Worm (Caenorhabditis elegans) whole organism, L2 larva: ENCODE results near the gene Y38F1A.4.

ENCODE experiments used
- mdl-1 ChIP-seq, 2 experiments: fragments of 150-350 bp in 1 of 2; sonication (generic microtip) in 1 of 2; optimal IDR thresholded peaks; 2 replicates each; lab custom pipeline; 2017; ENCODE audit warnings: missing biosample characterization in 2 of 2, missing genetic modification characterization in 2 of 2
- nhr-23 ChIP-seq: fragments of 150-350 bp; optimal IDR thresholded peaks from 2 replicates; lab custom pipeline; 2014; ENCODE audit warnings: missing biosample characterization, missing genetic modification reagents, missing genetic modification characterization
- skn-1 ChIP-seq: sonication (generic microtip); optimal IDR thresholded peaks from 2 replicates; lab custom pipeline; 2017; ENCODE audit warnings: missing biosample characterization, missing genetic modification characterization

DNA sequence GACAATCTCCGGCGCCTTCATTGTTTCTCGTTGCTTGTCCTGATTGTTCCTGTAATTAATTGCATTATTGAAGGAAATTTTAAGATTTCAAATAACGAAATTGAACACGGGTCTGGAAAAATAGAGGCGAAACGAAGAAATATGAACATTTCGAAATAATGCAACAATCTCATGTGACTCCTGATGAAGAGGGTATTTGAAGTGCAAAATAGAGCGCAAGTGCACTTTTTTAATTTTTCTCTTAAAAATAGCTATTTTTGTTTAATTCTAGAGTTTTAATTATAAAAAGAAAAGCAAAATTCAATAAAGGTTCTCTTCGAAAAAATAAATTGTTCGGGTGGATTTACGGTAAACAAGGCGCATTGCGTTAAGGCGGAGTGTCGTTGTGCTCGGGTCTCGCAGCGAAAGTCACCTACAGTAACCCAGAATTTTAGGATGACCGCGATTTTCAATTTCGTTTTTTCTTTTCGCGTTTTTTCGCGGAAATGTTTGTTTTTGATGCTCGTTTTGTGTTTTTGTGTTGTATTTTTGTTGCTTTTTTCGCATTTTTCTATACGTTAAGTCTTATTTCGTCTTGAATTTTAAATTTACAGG is 50.5 kb downstream of the Y38F1A.4 start, which contains the start of the genes F58G1.2 and wago-4:
- TF ChIP-seq mdl-1 (tag; optimal IDR thresholded peaks at IDR 0.05; lab: Kevin White, UChicago) (no peak), nhr-23 (tag; lab: Kevin White, UChicago) (no peak), skn-1 (tag; lab: Kevin White, UChicago) (no peak)
